Worm (Caenorhabditis elegans): ENCODE data around the gene sams-1.

The sams-1 gene

DNA sequence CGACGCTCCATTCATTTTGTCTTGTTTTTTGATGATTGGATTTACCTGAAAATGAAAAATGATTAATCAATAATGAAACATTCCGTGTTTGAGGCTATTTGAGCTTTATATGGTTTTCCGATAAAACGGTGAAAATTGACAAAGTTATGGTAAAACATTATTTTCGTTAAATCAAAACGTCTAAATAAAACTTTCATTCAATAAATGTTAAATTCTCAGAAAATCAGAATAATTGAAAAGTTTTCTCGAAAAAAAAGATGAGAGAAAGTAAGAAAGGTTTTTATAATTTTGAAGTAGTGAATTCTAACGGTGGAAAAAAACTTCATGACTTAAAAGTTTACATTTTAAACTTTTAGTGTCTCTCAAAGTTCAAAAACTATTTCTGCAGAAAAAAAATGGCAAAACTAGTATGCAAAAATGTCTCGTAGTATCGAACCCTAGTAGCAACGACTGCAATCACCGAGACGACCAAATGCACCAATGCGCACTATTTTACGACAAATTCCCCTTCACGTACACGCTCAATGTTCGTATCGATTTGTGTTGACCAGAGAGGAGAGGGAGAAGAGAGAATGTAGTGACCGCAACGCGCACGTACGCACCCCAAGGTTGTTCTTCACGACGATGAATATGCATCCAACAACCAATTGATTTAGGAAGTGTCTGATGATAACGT is 18.8 kb upstream of the sams-1 start, which contains the start of gene nfya-1 (continued):
- no peak for TF ChIP-seq ceh-44 (GFP tag; IDR thresholded peaks at IDR 0.05)
- TF ChIP-seq php-3 (GFP tag; IDR thresholded peaks at IDR 0.05): no peak

DNA sequence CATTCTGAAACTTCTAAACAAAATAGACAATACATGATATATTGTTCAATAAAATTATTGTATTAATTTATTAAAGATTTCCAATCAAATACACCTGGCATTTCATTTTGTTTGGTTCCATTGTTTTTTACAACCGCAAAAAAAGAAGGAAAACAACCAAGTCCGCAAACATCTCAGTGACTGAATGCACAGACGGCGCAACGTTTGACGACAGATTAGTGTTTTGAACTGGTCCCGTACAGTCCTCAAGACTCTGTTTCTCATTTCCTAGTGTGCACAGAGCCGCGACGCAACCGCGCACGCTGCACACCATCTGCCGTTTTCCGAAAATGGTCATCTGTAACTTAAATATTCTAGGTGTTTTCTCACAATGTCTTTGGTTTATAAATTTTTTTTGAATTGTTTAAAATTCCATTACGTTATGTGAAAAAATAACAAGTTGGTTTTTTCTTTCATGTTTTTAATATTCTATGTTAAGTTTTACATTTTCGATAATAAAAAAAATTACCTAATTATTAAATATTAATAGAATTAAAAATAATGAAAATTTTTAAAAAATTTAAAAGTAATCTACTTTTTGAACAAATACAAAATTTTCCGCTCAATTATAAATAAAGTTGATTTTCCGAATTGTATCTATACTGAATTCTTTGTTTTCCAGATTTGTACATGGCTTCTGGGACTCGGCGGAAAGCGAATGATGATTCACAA is 17.4 kb upstream of the sams-1 start, which contains the start of gene lsd-1:
lsd-1 (plus strand) TSS at position 661 of the 711 bp plus-strand sequence.
- peak; percentile 42 for TF ChIP-seq dve-1 (tag; optimal IDR thresholded peaks at IDR 0.05; ENCODE audit: insufficient read depth)
- peak in 1 of 2 experiments; percentile 76 for TF ChIP-seq unc-62 (GFP tag; optimal IDR thresholded peaks at IDR 0.05 in 1 of 2)
- no peak for TF ChIP-seq unc-62 (tag; optimal IDR thresholded peaks at IDR 0.05)
- peak; percentile 28 for TF ChIP-seq rbr-2 (tag; optimal IDR thresholded peaks at IDR 0.05)
- TF ChIP-seq daf-16 (GFP tag; optimal IDR thresholded peaks at IDR 0.05): no peak
- TF ChIP-seq daf-16 (tag; optimal IDR thresholded peaks at IDR 0.05): peak; percentile 39
- no peak for TF ChIP-seq dmd-8 (GFP tag; IDR thresholded peaks at IDR 0.05)
- no peak for TF ChIP-seq fkh-10 (GFP tag; optimal IDR thresholded peaks at IDR 0.05)

DNA sequence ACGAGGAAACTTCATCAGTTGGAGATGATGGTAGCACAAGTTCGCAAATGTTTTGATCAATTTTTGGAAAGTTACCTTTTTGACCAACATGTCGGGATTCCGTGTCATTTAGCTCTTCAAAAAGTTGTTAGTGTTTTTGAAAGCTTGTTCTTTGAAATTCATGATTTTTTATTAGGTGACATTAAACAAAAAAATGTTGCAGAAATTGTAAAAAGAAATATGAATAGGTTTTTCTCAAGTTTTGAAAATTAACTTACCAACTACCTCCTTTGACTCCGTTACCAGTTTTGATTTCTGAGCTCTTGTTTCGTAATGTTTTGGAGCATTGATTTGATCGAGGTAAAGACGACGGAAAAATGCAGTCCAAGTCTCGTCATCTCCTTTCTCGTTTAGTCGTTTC is 13.6 kb upstream of the sams-1 start:
- TF ChIP-seq lsy-2 (tag; optimal IDR thresholded peaks at IDR 0.05): no peak
- no peak for TF ChIP-seq vab-7 (GFP tag; IDR thresholded peaks at IDR 0.05)
- peak in 1 of 2 experiments; percentile 94 for TF ChIP-seq unc-62 (GFP tag; optimal IDR thresholded peaks at IDR 0.05 in 1 of 2)
- no peak for TF ChIP-seq unc-62 (tag; optimal IDR thresholded peaks at IDR 0.05)

DNA sequence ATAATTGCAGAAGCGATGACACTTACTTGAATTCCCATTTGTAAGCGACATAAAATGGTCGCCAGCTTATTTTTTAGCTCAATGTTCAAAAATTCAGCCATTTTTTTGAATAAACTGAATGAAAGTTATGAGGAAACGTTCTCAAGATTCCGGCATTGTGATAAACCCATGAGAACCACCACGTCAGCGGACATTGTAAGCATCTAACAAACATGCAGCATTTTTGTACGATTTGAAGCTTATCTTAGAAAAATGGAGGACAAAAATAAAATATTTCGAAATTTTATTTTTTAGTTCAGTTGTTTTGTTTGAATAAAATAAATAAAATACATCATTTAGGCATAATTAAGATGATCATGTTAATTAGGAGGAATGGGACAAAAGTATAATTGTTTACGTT is 12.5 kb upstream of the sams-1 start, which contains the start of gene T08D10.4:
T08D10.4 (minus strand) TSS at position 101 of the 400 bp plus-strand sequence.
- peak in 1 of 2 experiments; percentile 8 for TF ChIP-seq unc-62 (GFP tag; optimal IDR thresholded peaks at IDR 0.05 in 1 of 2)
- no peak for TF ChIP-seq unc-62 (tag; optimal IDR thresholded peaks at IDR 0.05)
- no peak for TF ChIP-seq snpc-1.2 (GFP tag; IDR thresholded peaks at IDR 0.05)

DNA sequence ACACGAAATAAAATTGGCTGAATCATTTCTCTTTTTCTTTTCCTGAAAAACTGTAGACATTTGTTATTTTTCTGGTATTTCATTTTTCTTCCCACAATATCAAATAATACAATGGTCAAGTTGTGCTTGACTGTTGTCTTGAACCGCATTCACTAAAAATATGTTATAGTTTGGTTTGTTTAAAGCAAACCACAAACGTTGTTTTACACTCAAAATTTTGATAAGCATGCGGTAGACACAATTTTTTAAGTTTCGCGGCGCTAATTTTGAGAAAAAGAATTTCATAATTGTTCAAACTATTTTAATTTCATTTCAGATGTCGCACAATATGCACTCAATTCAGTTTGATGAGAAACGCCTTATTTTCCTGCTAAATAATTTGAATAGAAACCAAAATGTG is 10.6 kb upstream of the sams-1 start, which contains the start of gene T08D10.3:
T08D10.3 (plus strand) TSS at position 301 of the 400 bp plus-strand sequence.
- TF ChIP-seq duxl-1 (tag; optimal IDR thresholded peaks at IDR 0.05; ENCODE audit: poor library complexity) (no peak), daf-8 (GFP tag; IDR thresholded peaks at IDR 0.05) (no peak), ceh-20 (GFP tag; IDR thresholded peaks at IDR 0.05) (no peak), lir-3 (tag; optimal IDR thresholded peaks at IDR 0.05) (no peak), skn-1 (tag; optimal IDR thresholded peaks at IDR 0.05) (no peak), php-3 (GFP tag; IDR thresholded peaks at IDR 0.05) (no peak), lin-13 (GFP tag; optimal IDR thresholded peaks at IDR 0.05) (no peak), nhr-48 (tag; optimal IDR thresholded peaks at IDR 0.05) (no peak), nhr-25 (tag; optimal IDR thresholded peaks at IDR 0.05; ENCODE audit: borderline replicate concordance, insufficient read depth) (no peak), gei-8 (GFP tag; optimal IDR thresholded peaks at IDR 0.05) (no peak), ces-1 (GFP tag; optimal IDR thresholded peaks at IDR 0.05) (no peak), mdt-29 (GFP tag; IDR thresholded peaks at IDR 0.05) (no peak), hlh-30 (tag; optimal IDR thresholded peaks at IDR 0.05; ENCODE audit: insufficient read depth) (no peak), F44E2.7 (GFP tag; IDR thresholded peaks at IDR 0.05) (no peak), spr-1 (tag; optimal IDR thresholded peaks at IDR 0.05) (no peak), ctbp-1 (GFP tag; IDR thresholded peaks at IDR 0.05) (no peak), nhr-6 (tag; optimal IDR thresholded peaks at IDR 0.05) (no peak)

DNA sequence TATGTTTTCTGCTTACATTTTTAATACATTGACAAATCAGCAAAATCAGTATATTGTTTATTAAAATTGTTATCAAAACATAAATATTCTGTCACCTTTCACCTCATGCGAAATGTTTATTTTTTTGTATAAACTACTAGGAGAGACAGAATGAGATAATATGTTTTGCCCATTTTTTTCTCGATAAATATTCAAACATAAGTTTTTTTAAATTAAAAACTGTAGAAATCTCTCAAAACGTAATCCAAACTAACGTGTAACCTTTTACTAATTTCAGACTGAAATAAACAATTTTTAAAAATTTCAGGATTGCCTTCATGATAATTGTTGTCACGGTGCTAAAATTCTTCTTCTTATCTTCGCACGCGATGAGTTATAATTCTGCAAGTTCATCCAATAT is 8.5 kb upstream of the sams-1 start, which contains the start of gene T08D10.5:
T08D10.5 (plus strand) TSS at position 301 of the 400 bp plus-strand sequence.
- TF ChIP-seq D1046.2 (GFP tag; IDR thresholded peaks at IDR 0.05) (no peak), aly-2 (tag; optimal IDR thresholded peaks at IDR 0.05) (no peak), Y48G9A.11 (GFP tag; IDR thresholded peaks at IDR 0.05) (no peak), snpc-1.2 (GFP tag; IDR thresholded peaks at IDR 0.05) (no peak), ceh-20 (GFP tag; IDR thresholded peaks at IDR 0.05) (no peak), nhr-48 (tag; optimal IDR thresholded peaks at IDR 0.05) (no peak), snpc-4 (tag; optimal IDR thresholded peaks at IDR 0.05) (no peak), jun-1 (tag; optimal IDR thresholded peaks at IDR 0.05) (no peak), ZK546.5 (tag; optimal IDR thresholded peaks at IDR 0.05) (no peak)

Measured in whole organism, L4 larva.